Worm (Caenorhabditis elegans) whole organism, young adult: ENCODE data around the gene sas-1.

Experiments
- B0019.2 ChIP-seq: fragments of 200-800 bp; sonication (Bioruptor generic); conservative IDR thresholded peaks from 2 replicates; pipeline ENCODE4 v1.3.6; 2022; ENCODE audit warnings: missing genetic modification reagents, missing genetic modification characterization, missing compliant biosample characterization
- B0336.3 ChIP-seq: fragments of 200-800 bp; sonication (Bioruptor generic); IDR thresholded peaks from 2 replicates; pipeline ENCODE4 v1.3.6; 2022; ENCODE audit warnings: missing genetic modification characterization, missing compliant biosample characterization
- F22D6.2 ChIP-seq: sonication (generic microtip); optimal IDR thresholded peaks from 2 replicates; lab custom pipeline; 2016; ENCODE audit warnings: mild to moderate bottlenecking, missing genetic modification characterization, missing compliant biosample characterization
- F23B12.7 ChIP-seq: sonication (generic microtip); optimal IDR thresholded peaks from 2 replicates; lab custom pipeline; 2017; ENCODE audit warnings: missing genetic modification characterization, mild to moderate bottlenecking, missing compliant biosample characterization, antibody characterized with exemption, moderate library complexity; ENCODE audit not compliant: insufficient read depth
- F33H1.4 ChIP-seq: fragments of 200-800 bp; sonication (Bioruptor generic); IDR thresholded peaks from 2 replicates; pipeline ENCODE4 v1.3.6; 2022; ENCODE audit warnings: missing genetic modification reagents, missing genetic modification characterization, missing compliant biosample characterization
- F39B2.1 ChIP-seq: fragments of 200-800 bp; sonication (Bioruptor generic); IDR thresholded peaks from 2 replicates; pipeline ENCODE4 v1.3.6; 2022; ENCODE audit warnings: missing genetic modification reagents, missing genetic modification characterization, missing compliant biosample characterization
- K12H6.12 ChIP-seq: fragments of 200-800 bp; sonication (Bioruptor generic); optimal IDR thresholded peaks from 2 replicates; lab custom pipeline; 2018; ENCODE audit warnings: mild to moderate bottlenecking, missing genetic modification characterization, missing compliant biosample characterization
- Y56A3A.18 ChIP-seq: fragments of 200-800 bp; sonication (Bioruptor generic); IDR thresholded peaks from 2 replicates; pipeline ENCODE4 v1.3.6; 2022; ENCODE audit warnings: missing genetic modification reagents, missing genetic modification characterization, missing compliant biosample characterization
- Y67H2A.10 ChIP-seq: fragments of 200-800 bp; sonication (Bioruptor generic); conservative IDR thresholded peaks from 2 replicates; pipeline ENCODE4 v1.3.6; 2022; ENCODE audit warnings: missing genetic modification reagents, missing genetic modification characterization, missing compliant biosample characterization
- ZK185.1 ChIP-seq: sonication (generic microtip); optimal IDR thresholded peaks from 2 replicates; lab custom pipeline; 2016; ENCODE audit warnings: mild to moderate bottlenecking, missing genetic modification characterization, missing compliant biosample characterization; ENCODE audit not compliant: poor library complexity, severe bottlenecking
- attf-6 ChIP-seq: fragments of 200-800 bp; sonication (Bioruptor generic); IDR thresholded peaks from 2 replicates; pipeline ENCODE4 v1.3.6; 2022; ENCODE audit warnings: missing genetic modification reagents, missing genetic modification characterization, missing compliant biosample characterization
- bed-1 ChIP-seq: fragments of 200-800 bp; sonication (Bioruptor generic); IDR thresholded peaks from 2 replicates; pipeline ENCODE4 v1.3.6; 2022; ENCODE audit warnings: missing genetic modification reagents, missing genetic modification characterization, missing compliant biosample characterization
- cebp-1 ChIP-seq, 2 experiments: fragments of 200-800 bp in 1 of 2; sonication (Bioruptor generic) in 1 of 2; sonication (generic microtip) in 1 of 2; IDR thresholded peaks in 1 of 2; optimal IDR thresholded peaks in 1 of 2; 2 replicates each; pipeline versions ENCODE4 v1.3.6 to Lab custom; 2017 to 2022; ENCODE audit warnings: missing compliant biosample characterization in 2 of 2, missing genetic modification characterization in 2 of 2, mild to moderate bottlenecking in 1 of 2, missing genetic modification reagents in 1 of 2, moderate library complexity in 1 of 2
- ceh-58 ChIP-seq: fragments of 200-800 bp; sonication (Bioruptor generic); IDR thresholded peaks from 2 replicates; pipeline ENCODE4 v1.3.6; 2022; ENCODE audit warnings: missing genetic modification characterization, missing compliant biosample characterization
- chd-7 ChIP-seq: sonication (generic microtip); optimal IDR thresholded peaks from 2 replicates; lab custom pipeline; 2016; ENCODE audit warnings: mild to moderate bottlenecking, missing genetic modification characterization, moderate library complexity, missing compliant biosample characterization
- dpl-1 ChIP-seq: fragments of 150-350 bp; optimal IDR thresholded peaks from 2 replicates; lab custom pipeline; 2014; ENCODE audit warnings: missing biosample characterization, missing genetic modification reagents, missing genetic modification characterization
- efl-1 ChIP-seq: fragments of 150-350 bp; optimal IDR thresholded peaks from 2 replicates; lab custom pipeline; 2014; ENCODE audit warnings: missing biosample characterization, missing genetic modification reagents, missing genetic modification characterization
- egl-18 ChIP-seq: fragments of 200-800 bp; sonication (Bioruptor generic); IDR thresholded peaks from 2 replicates; pipeline ENCODE4 v1.3.6; 2022; ENCODE audit warnings: missing genetic modification reagents, missing genetic modification characterization, missing compliant biosample characterization
- egrh-3 ChIP-seq: fragments of 200-800 bp; sonication (Bioruptor generic); IDR thresholded peaks from 2 replicates; pipeline ENCODE4 v1.3.6; 2022; ENCODE audit warnings: missing genetic modification reagents, missing genetic modification characterization, missing compliant biosample characterization
- ekl-4 ChIP-seq: fragments of 200-800 bp; sonication (Bioruptor generic); IDR thresholded peaks from 2 replicates; pipeline ENCODE4 v1.3.6; 2022; ENCODE audit warnings: missing genetic modification reagents, missing genetic modification characterization, missing compliant biosample characterization
- him-1 ChIP-seq: sonication (generic microtip); optimal IDR thresholded peaks from 2 replicates; lab custom pipeline; 2016; ENCODE audit warnings: missing genotype, missing genetic modification reagents, missing genetic modification characterization, missing compliant biosample characterization
- hmg-1.2 ChIP-seq: fragments of 200-800 bp; sonication (Bioruptor generic); IDR thresholded peaks from 2 replicates; pipeline ENCODE4 v1.3.6; 2022; ENCODE audit warnings: missing genetic modification reagents, missing genetic modification characterization, missing compliant biosample characterization
- let-607 ChIP-seq, 2 experiments: fragments of 200-800 bp in 1 of 2; sonication (Bioruptor generic) in 1 of 2; sonication (generic microtip) in 1 of 2; optimal IDR thresholded peaks; 2 replicates each; lab custom pipeline; 2016 to 2018; ENCODE audit warnings: mild to moderate bottlenecking in 2 of 2, missing compliant biosample characterization in 2 of 2, missing genetic modification characterization in 2 of 2, moderate library complexity in 2 of 2, missing genotype in 1 of 2
- lsy-27 ChIP-seq: sonication (generic microtip); optimal IDR thresholded peaks from 2 replicates; lab custom pipeline; 2017; ENCODE audit warnings: missing genetic modification characterization, mild to moderate bottlenecking, missing compliant biosample characterization, antibody characterized with exemption, missing genotype, borderline replicate concordance; ENCODE audit not compliant: insufficient read depth
- madf-3 ChIP-seq: fragments of 200-800 bp; sonication (Bioruptor generic); IDR thresholded peaks from 2 replicates; pipeline ENCODE4 v1.3.6; 2022; ENCODE audit warnings: missing genetic modification reagents, missing genetic modification characterization, missing compliant biosample characterization
- madf-8 ChIP-seq: fragments of 200-800 bp; sonication (Bioruptor generic); conservative IDR thresholded peaks from 2 replicates; pipeline ENCODE4 v1.3.6; 2022; ENCODE audit warnings: missing genetic modification reagents, missing genetic modification characterization, missing compliant biosample characterization
- mcd-1 ChIP-seq: fragments of 200-800 bp; sonication (Bioruptor generic); IDR thresholded peaks from 2 replicates; pipeline ENCODE4 v1.3.6; 2022; ENCODE audit warnings: missing genetic modification reagents, missing genetic modification characterization, missing compliant biosample characterization
- mel-28 ChIP-seq: sonication (generic microtip); optimal IDR thresholded peaks from 2 replicates; lab custom pipeline; 2016; ENCODE audit warnings: borderline replicate concordance, mild to moderate bottlenecking, missing genetic modification characterization, missing compliant biosample characterization
- nfya-1 ChIP-seq: sonication (generic microtip); optimal IDR thresholded peaks from 2 replicates; lab custom pipeline; 2017; ENCODE audit warnings: antibody characterized with exemption, missing compliant biosample characterization, missing genetic modification characterization, borderline replicate concordance; ENCODE audit not compliant: insufficient read depth
- nhr-120 ChIP-seq: fragments of 200-800 bp; sonication (Bioruptor generic); IDR thresholded peaks from 2 replicates; pipeline ENCODE4 v1.3.6; 2022; ENCODE audit warnings: missing genetic modification characterization, missing compliant biosample characterization
- pbrm-1 ChIP-seq: fragments of 200-800 bp; sonication (Bioruptor generic); IDR thresholded peaks from 2 replicates; pipeline ENCODE4 v1.3.6; 2022; ENCODE audit warnings: missing genetic modification reagents, missing genetic modification characterization, missing compliant biosample characterization
- rcor-1 ChIP-seq: fragments of 200-800 bp; sonication (Bioruptor generic); IDR thresholded peaks from 2 replicates; pipeline ENCODE4 v1.3.6; 2022; ENCODE audit warnings: missing genetic modification reagents, missing genetic modification characterization, missing compliant biosample characterization
- rec-8 ChIP-seq, 2 experiments: sonication (generic microtip); optimal IDR thresholded peaks; 2 replicates each; lab custom pipeline; 2016; ENCODE audit warnings: mild to moderate bottlenecking in 2 of 2, missing genetic modification characterization in 2 of 2, missing genetic modification reagents in 2 of 2, missing genotype in 2 of 2, missing biosample characterization in 1 of 2, missing compliant biosample characterization in 1 of 2, moderate library complexity in 1 of 2
- snpc-1.1 ChIP-seq: sonication (generic microtip); optimal IDR thresholded peaks from 2 replicates; lab custom pipeline; 2017; ENCODE audit warnings: missing genetic modification characterization, mild to moderate bottlenecking, missing compliant biosample characterization, antibody characterized with exemption, moderate library complexity, missing genotype, missing genetic modification reagents; ENCODE audit not compliant: insufficient read depth
- snpc-1.3 ChIP-seq: sonication (generic microtip); optimal IDR thresholded peaks from 2 replicates; lab custom pipeline; 2017; ENCODE audit warnings: missing genetic modification characterization, mild to moderate bottlenecking, missing compliant biosample characterization, antibody characterized with exemption, moderate library complexity, missing genotype, missing genetic modification reagents; ENCODE audit not compliant: insufficient read depth
- snpc-3.4 ChIP-seq: sonication (generic microtip); optimal IDR thresholded peaks from 2 replicates; lab custom pipeline; 2017; ENCODE audit warnings: missing genetic modification characterization, mild to moderate bottlenecking, missing compliant biosample characterization, antibody characterized with exemption, moderate library complexity, missing genotype, missing genetic modification reagents
- snpc-4 ChIP-seq, 5 experiments: fragments of 150-350 bp in 1 of 5; sonication (generic microtip) in 4 of 5; optimal IDR thresholded peaks; 2 replicates each; lab custom pipeline; 2014 to 2018; ENCODE audit warnings: missing genetic modification characterization in 5 of 5, missing biosample characterization in 3 of 5, antibody characterized with exemption in 2 of 5, mild to moderate bottlenecking in 2 of 5, missing compliant biosample characterization in 2 of 5, missing genotype in 2 of 5, moderate library complexity in 2 of 5, missing genetic modification reagents in 1 of 5
- tbp1 ChIP-seq: fragments of 200-800 bp; sonication (Bioruptor generic); optimal IDR thresholded peaks from 2 replicates; lab custom pipeline; 2018; ENCODE audit warnings: mild to moderate bottlenecking, missing genetic modification characterization, missing compliant biosample characterization
- unc-62 ChIP-seq: fragments of 150-350 bp; optimal IDR thresholded peaks from 2 replicates; lab custom pipeline; 2014; ENCODE audit warnings: missing biosample characterization, missing genetic modification reagents, missing genetic modification characterization
- xnd-1 ChIP-seq: sonication (generic microtip); optimal IDR thresholded peaks from 2 replicates; lab custom pipeline; 2016; ENCODE audit warnings: missing genotype, missing genetic modification reagents, missing genetic modification characterization, missing compliant biosample characterization
- zim-3 ChIP-seq: sonication (generic microtip); optimal IDR thresholded peaks from 2 replicates; lab custom pipeline; 2017; ENCODE audit warnings: mild to moderate bottlenecking, missing genetic modification characterization, moderate library complexity, missing compliant biosample characterization
- ztf-28 ChIP-seq: fragments of 200-800 bp; sonication (Bioruptor generic); IDR thresholded peaks from 2 replicates; pipeline ENCODE4 v1.3.6; 2022; ENCODE audit warnings: missing genetic modification reagents, missing genetic modification characterization, missing compliant biosample characterization
- ztf-6 ChIP-seq: fragments of 200-800 bp; sonication (Bioruptor generic); IDR thresholded peaks from 2 replicates; pipeline ENCODE4 v1.3.6; 2022; ENCODE audit warnings: missing genetic modification reagents, missing genetic modification characterization, missing compliant biosample characterization

sas-1 gene

DNA sequence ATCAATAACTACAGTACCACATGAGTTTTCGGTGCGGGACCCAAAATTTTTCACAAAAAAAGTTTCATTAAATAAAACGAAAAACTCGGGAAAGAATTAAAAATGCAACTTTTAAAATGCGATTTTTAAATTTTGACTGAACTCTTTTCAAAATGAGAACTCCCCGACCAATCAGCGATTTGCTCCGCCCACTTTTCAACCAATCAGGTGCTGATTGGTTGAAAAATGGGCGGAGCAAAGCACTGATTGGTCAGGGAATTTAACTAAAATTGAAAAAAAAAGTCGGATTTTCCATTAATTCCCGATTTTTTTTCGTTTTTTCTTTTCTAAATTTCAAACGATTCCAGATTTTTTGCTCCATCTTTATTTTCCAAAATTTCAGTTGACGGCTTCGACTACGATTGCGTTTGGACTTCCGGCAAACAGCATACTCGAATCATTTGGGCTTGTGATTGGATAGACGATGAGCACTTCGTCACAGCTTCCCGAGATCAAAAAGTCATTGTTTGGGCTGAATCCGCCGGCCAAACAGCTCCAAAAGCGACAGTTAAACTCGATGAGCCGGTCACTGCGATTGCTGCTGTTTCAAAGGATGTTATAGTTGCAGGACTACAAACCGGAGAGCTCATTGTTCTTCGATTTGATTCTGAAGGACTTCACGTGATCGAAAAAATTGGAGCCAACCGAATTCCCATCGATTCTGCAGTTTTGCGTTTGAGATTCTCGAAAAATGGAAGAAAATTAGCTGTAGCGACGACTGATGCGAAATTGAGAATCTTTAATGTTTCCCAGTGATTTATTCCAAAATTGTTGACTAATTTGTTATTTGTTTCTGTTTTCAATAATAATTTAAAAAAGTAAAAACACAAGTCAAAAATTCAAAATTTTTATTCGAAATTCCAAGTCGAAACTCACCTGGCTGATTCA, 13.7 kb upstream of the sas-1 start (continued):
- TF ChIP-seq K12H6.12 (tag; lab: Kevin White, UChicago) (peak; percentile 4), nhr-120 (GFP tag; lab: Robert Waterston, UW) (no peak), ceh-58 (GFP tag; lab: Robert Waterston, UW) (no peak), F23B12.7 (tag; lab: Kevin White, UChicago) (no peak), Y56A3A.18 (no peak), egl-18 (0 out of 2 replicates have a peak, but pooled peaks have one; percentile 21), cebp-1 (GFP tag; IDR thresholded peaks at IDR 0.05; lab: Robert Waterston, UW) (no peak), cebp-1 (tag; optimal IDR thresholded peaks at IDR 0.05; lab: Kevin White, UChicago) (no peak), pbrm-1 (GFP tag; lab: Robert Waterston, UW) (no peak), snpc-1.3 (no peak), ekl-4 (no peak), bed-1 (GFP tag; lab: Robert Waterston, UW) (no peak), Y67H2A.10 (no peak), F22D6.2 (tag; lab: Kevin White, UChicago) (no peak), lsy-27 (tag; lab: Kevin White, UChicago) (no peak), madf-8 (GFP tag; lab: Robert Waterston, UW) (no peak), mcd-1 (GFP tag; lab: Robert Waterston, UW) (no peak), tbp1 (no peak), dpl-1 (GFP tag; lab: Kevin White, UChicago) (no peak), efl-1 (GFP tag; lab: Kevin White, UChicago) (no peak), ZK185.1 (no peak), attf-6 (GFP tag; lab: Robert Waterston, UW) (no peak), snpc-3.4 (tag; lab: Kevin White, UChicago) (no peak), ztf-6 (GFP tag; lab: Robert Waterston, UW) (no peak), zim-3 (tag; lab: Kevin White, UChicago) (no peak), him-1 (tag; lab: Kevin White, UChicago) (peak; percentile 15), madf-3 (GFP tag; lab: Robert Waterston, UW) (no peak; the same call in 1 of the 2 replicates), chd-7 (tag; lab: Kevin White, UChicago) (no peak), hmg-1.2 (GFP tag; lab: Robert Waterston, UW) (no peak), nfya-1 (tag; lab: Kevin White, UChicago) (no peak), snpc-1.1 (tag; lab: Kevin White, UChicago) (peak; percentile 22), B0336.3 (GFP tag; lab: Robert Waterston, UW) (no peak), xnd-1 (tag; lab: Kevin White, UChicago) (no peak), rcor-1 (GFP tag; lab: Robert Waterston, UW) (no peak; the same call in 1 of the 2 replicates), snpc-4 (GFP tag; optimal IDR thresholded peaks at IDR 0.05; lab: Kevin White, UChicago) (no peak), snpc-4 (tag; optimal IDR thresholded peaks at IDR 0.05; lab: Kevin White, UChicago) (no peak), mel-28 (tag; lab: Kevin White, UChicago) (no peak), let-607 (tag; optimal IDR thresholded peaks at IDR 0.05; lab: Kevin White, UChicago) (no peak), F39B2.1 (GFP tag; lab: Robert Waterston, UW) (no peak), B0019.2 (GFP tag; lab: Robert Waterston, UW) (no peak), unc-62 (GFP tag; lab: Kevin White, UChicago) (no peak), ztf-28 (GFP tag; lab: Robert Waterston, UW) (no peak), rec-8 (tag; optimal IDR thresholded peaks at IDR 0.05; lab: Kevin White, UChicago) (no peak), F33H1.4 (GFP tag; lab: Robert Waterston, UW) (no peak), egrh-3 (no peak)
